Fruit fly (Drosophila melanogaster): ENCODE results near the gene CG17328.

The CG17328 gene

DNA sequence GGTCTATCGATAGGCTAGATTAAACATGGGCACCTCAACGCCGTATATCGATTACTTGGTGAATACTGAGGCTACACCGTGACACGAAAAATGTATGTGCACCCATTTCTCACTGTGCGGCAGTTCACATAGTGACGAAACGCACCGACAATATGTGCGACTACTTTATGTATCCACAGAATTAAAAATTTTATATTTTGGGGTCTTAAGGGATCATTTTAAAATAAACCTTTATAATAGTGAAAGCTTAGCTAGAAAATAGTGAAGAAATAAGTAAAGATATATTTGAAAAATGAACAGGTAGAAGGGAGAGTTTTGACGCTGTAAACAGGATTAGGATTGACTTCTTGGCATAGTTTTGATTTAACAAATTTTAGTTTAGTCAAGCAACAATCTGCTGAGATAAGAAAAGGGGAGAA lies 29.4 kb downstream of the CG17328 start, which contains the start of gene mRpL4 (continued):
- TF ChIP-seq CG2116 (GFP tag; optimal IDR thresholded peaks at IDR 0.05) (peak; percentile 87), scrt (GFP tag; optimal IDR thresholded peaks at IDR 0.05) (no peak), Optix (GFP tag; IDR thresholded peaks at IDR 0.05) (peak; percentile 39; the same call in 2 of the 3 replicates), D19A (tag; optimal IDR thresholded peaks at IDR 0.05) (peak; percentile 37), CG18476 (GFP tag; optimal IDR thresholded peaks at IDR 0.05) (peak; percentile 43), lmd (GFP tag; IDR thresholded peaks at IDR 0.05) (peak; percentile 76), CG33557 (GFP tag; optimal IDR thresholded peaks at IDR 0.05) (peak; percentile 4), CG17186 (GFP tag; optimal IDR thresholded peaks at IDR 0.05) (peak; percentile 84), run (tag; optimal IDR thresholded peaks at IDR 0.05) (no peak), E2f2 (GFP tag; IDR thresholded peaks at IDR 0.05) (peak; percentile 53; the same call in 1 of the 2 replicates), CG13424 (tag; optimal IDR thresholded peaks at IDR 0.05) (peak; percentile 48), ase (GFP tag; IDR thresholded peaks at IDR 0.05) (no peak; the same call in 1 of the 3 replicates), Xrp1 (GFP tag; IDR thresholded peaks at IDR 0.05) (peak; percentile 74), CG6254 (GFP tag; optimal IDR thresholded peaks at IDR 0.05) (peak; percentile 17), Hr51 (GFP tag; optimal IDR thresholded peaks at IDR 0.05) (no peak), CG9876 (GFP tag; optimal IDR thresholded peaks at IDR 0.05) (peak; percentile 74), H2.0 (GFP tag; IDR thresholded peaks at IDR 0.05) (peak; percentile 45), cg (GFP tag; optimal IDR thresholded peaks at IDR 0.05) (no peak), CG3995 (GFP tag; optimal IDR thresholded peaks at IDR 0.05) (peak; percentile 87), vfl (GFP tag; optimal IDR thresholded peaks at IDR 0.05) (peak; percentile 88), CG15073 (GFP tag; optimal IDR thresholded peaks at IDR 0.05) (peak; percentile 36), CG32532 (GFP tag; IDR thresholded peaks at IDR 0.05) (no peak; the same call in 1 of the 2 replicates), br (optimal IDR thresholded peaks at IDR 0.05) (no peak), sens-2 (GFP tag; IDR thresholded peaks at IDR 0.05) (no peak), HmgD (GFP tag; optimal IDR thresholded peaks at IDR 0.05) (peak; percentile 79), slp2 (GFP tag; optimal IDR thresholded peaks at IDR 0.05) (peak; percentile 72), crc (GFP tag; optimal IDR thresholded peaks at IDR 0.05) (peak; percentile 49), Elba2 (GFP tag; optimal IDR thresholded peaks at IDR 0.05) (peak; percentile 32), peb (GFP tag; IDR thresholded peaks at IDR 0.05) (no peak), Eip74EF (GFP tag; optimal IDR thresholded peaks at IDR 0.05) (no peak), sna (GFP tag; IDR thresholded peaks at IDR 0.05; ENCODE audit: partially characterized antibody) (peak; percentile 99), CG30431 (GFP tag; optimal IDR thresholded peaks at IDR 0.05) (no peak), Abd-B (GFP tag; optimal IDR thresholded peaks at IDR 0.05) (peak; percentile 72), aop (GFP tag; IDR thresholded peaks at IDR 0.05) (no peak), D19B (GFP tag; optimal IDR thresholded peaks at IDR 0.05) (peak; percentile 14), CG4707 (GFP tag; optimal IDR thresholded peaks at IDR 0.05) (no peak), B-H2 (GFP tag; optimal IDR thresholded peaks at IDR 0.05) (peak; percentile 54), esg (GFP tag; conservative IDR thresholded peaks at IDR 0.05) (peak; percentile 31; the same call in 1 of the 2 replicates), CG10959 (GFP tag; IDR thresholded peaks at IDR 0.05) (no peak), CG11696 (GFP tag; IDR thresholded peaks at IDR 0.05) (0 out of 2 replicates have a peak, but pooled peaks have one; percentile 19), CG6791 (GFP tag; IDR thresholded peaks at IDR 0.05; ENCODE audit: partially characterized antibody) (peak; percentile 99), CG16863 (GFP tag; optimal IDR thresholded peaks at IDR 0.05) (peak; percentile 57), h (optimal IDR thresholded peaks at IDR 0.05) (no peak), yki (optimal IDR thresholded peaks at IDR 0.05) (no peak), CG11560 (tag; IDR thresholded peaks at IDR 0.05) (no peak), usp (GFP tag; optimal IDR thresholded peaks at IDR 0.05) (no peak), croc (GFP tag; conservative IDR thresholded peaks at IDR 0.05) (no peak), Myb (GFP tag; optimal IDR thresholded peaks at IDR 0.05) (peak; percentile 55), Six4 (GFP tag; optimal IDR thresholded peaks at IDR 0.05) (peak; percentile 47), Usf (GFP tag; optimal IDR thresholded peaks at IDR 0.05) (no peak), grau (tag; optimal IDR thresholded peaks at IDR 0.05) (peak; percentile 89), CG6689 (GFP tag; IDR thresholded peaks at IDR 0.05) (peak; percentile 55; the same call in 1 of the 2 replicates)

All from whole organism, embryonic.